Worm (Caenorhabditis elegans) whole organism, L3 larva: ENCODE data around the gene F46F5.5.

Source experiments
- R02D3.7 ChIP-seq: fragments of 150-350 bp; optimal IDR thresholded peaks from 2 replicates; lab custom pipeline; 2014; ENCODE audit warnings: missing biosample characterization, missing genetic modification characterization
- ZK546.5 ChIP-seq: sonication (generic microtip); optimal IDR thresholded peaks from 2 replicates; lab custom pipeline; 2017; ENCODE audit warnings: missing biosample characterization, missing genetic modification characterization
- ama-1 ChIP-seq: fragments of 150-350 bp; optimal IDR thresholded peaks from 2 replicates; lab custom pipeline; 2018
- ceh-16 ChIP-seq: sonication (generic microtip); optimal IDR thresholded peaks from 2 replicates; lab custom pipeline; 2017; ENCODE audit warnings: missing biosample characterization, missing genetic modification characterization
- ceh-28 ChIP-seq: fragments of 150-350 bp; optimal IDR thresholded peaks from 2 replicates; lab custom pipeline; 2014; ENCODE audit warnings: missing biosample characterization, missing genetic modification reagents, missing genetic modification characterization
- ceh-9 ChIP-seq: sonication (generic microtip); optimal IDR thresholded peaks from 2 replicates; lab custom pipeline; 2018; ENCODE audit warnings: missing biosample characterization, missing genetic modification characterization
- daf-12 ChIP-seq: fragments of 150-350 bp; optimal IDR thresholded peaks from 2 replicates; lab custom pipeline; 2014; ENCODE audit warnings: missing biosample characterization, missing genetic modification reagents, missing genetic modification characterization
- egl-27 ChIP-seq: sonication (generic microtip); optimal IDR thresholded peaks from 4 replicates; lab custom pipeline; 2017; ENCODE audit warnings: missing biosample characterization, missing genetic modification reagents, missing genetic modification characterization
- egl-5 ChIP-seq: fragments of 150-350 bp; optimal IDR thresholded peaks from 2 replicates; lab custom pipeline; 2017; ENCODE audit warnings: missing biosample characterization, missing genetic modification reagents, missing genetic modification characterization, inconsistent platforms
- elt-1 ChIP-seq: fragments of 150-350 bp; optimal IDR thresholded peaks from 2 replicates; lab custom pipeline; 2014; ENCODE audit warnings: missing biosample characterization, missing genetic modification characterization
- elt-2 ChIP-seq: sonication (generic microtip); optimal IDR thresholded peaks from 2 replicates; lab custom pipeline; 2016; ENCODE audit warnings: missing genetic modification reagents, mild to moderate bottlenecking, missing genetic modification characterization, missing compliant biosample characterization
- eor-1 ChIP-seq, 2 experiments: fragments of 150-350 bp; optimal IDR thresholded peaks; 2 replicates each; lab custom pipeline; 2014 to 2018; ENCODE audit warnings: missing biosample characterization in 2 of 2, missing genetic modification characterization in 2 of 2
- fkh-10 ChIP-seq: sonication (generic microtip); optimal IDR thresholded peaks from 2 replicates; lab custom pipeline; 2017; ENCODE audit warnings: missing biosample characterization, missing genetic modification reagents, missing genetic modification characterization
- fkh-2 ChIP-seq: fragments of 150-350 bp; optimal IDR thresholded peaks from 2 replicates; lab custom pipeline; 2014; ENCODE audit warnings: missing biosample characterization, missing genetic modification reagents, missing genetic modification characterization
- fos-1 ChIP-seq: fragments of 150-350 bp; optimal IDR thresholded peaks from 2 replicates; lab custom pipeline; 2014; ENCODE audit warnings: missing biosample characterization, missing genetic modification characterization
- hmg-11 ChIP-seq: sonication (generic microtip); optimal IDR thresholded peaks from 2 replicates; lab custom pipeline; 2016; ENCODE audit warnings: missing genetic modification characterization, missing compliant biosample characterization
- jun-1 ChIP-seq: fragments of 150-350 bp; optimal IDR thresholded peaks from 2 replicates; lab custom pipeline; 2014; ENCODE audit warnings: missing biosample characterization, missing genetic modification reagents, missing genetic modification characterization
- lin-15B ChIP-seq: fragments of 150-350 bp; optimal IDR thresholded peaks from 2 replicates; lab custom pipeline; 2014; ENCODE audit warnings: missing biosample characterization, missing genetic modification characterization
- lin-39 ChIP-seq: fragments of 150-350 bp; optimal IDR thresholded peaks from 2 replicates; lab custom pipeline; 2018; ENCODE audit warnings: missing biosample characterization, missing genetic modification reagents, missing genetic modification characterization
- lsy-12 ChIP-seq: sonication (generic microtip); optimal IDR thresholded peaks from 2 replicates; lab custom pipeline; 2016; ENCODE audit warnings: mild to moderate bottlenecking, missing genetic modification characterization, missing compliant biosample characterization
- mml-1 ChIP-seq: fragments of 150-350 bp; sonication (generic microtip); optimal IDR thresholded peaks from 3 replicates; lab custom pipeline; 2014; ENCODE audit warnings: missing biosample characterization, missing genetic modification characterization
- nfya-1 ChIP-seq: sonication (generic microtip); optimal IDR thresholded peaks from 2 replicates; lab custom pipeline; 2017; ENCODE audit warnings: missing genetic modification characterization, mild to moderate bottlenecking, missing compliant biosample characterization, antibody characterized with exemption, moderate library complexity; ENCODE audit not compliant: insufficient read depth
- nhr-237 ChIP-seq: fragments of 150-350 bp; optimal IDR thresholded peaks from 2 replicates; lab custom pipeline; 2014; ENCODE audit warnings: missing biosample characterization, missing genetic modification characterization
- nhr-28 ChIP-seq: fragments of 150-350 bp; optimal IDR thresholded peaks from 2 replicates; lab custom pipeline; 2014; ENCODE audit warnings: missing biosample characterization, missing genetic modification characterization
- nhr-43 ChIP-seq: sonication (generic microtip); optimal IDR thresholded peaks from 2 replicates; lab custom pipeline; 2016; ENCODE audit warnings: mild to moderate bottlenecking, missing genetic modification characterization, missing compliant biosample characterization; ENCODE audit not compliant: poor library complexity, severe bottlenecking
- nhr-67 ChIP-seq: fragments of 150-350 bp; optimal IDR thresholded peaks from 2 replicates; lab custom pipeline; 2014; ENCODE audit warnings: missing biosample characterization, missing genetic modification characterization
- nhr-76 ChIP-seq: fragments of 150-350 bp; sonication (generic microtip); optimal IDR thresholded peaks from 5 replicates; lab custom pipeline; 2014; ENCODE audit warnings: missing biosample characterization, missing genetic modification characterization
- nhr-77 ChIP-seq: fragments of 150-350 bp; optimal IDR thresholded peaks from 2 replicates; lab custom pipeline; 2014; ENCODE audit warnings: missing biosample characterization, missing genetic modification characterization
- sea-2 ChIP-seq: fragments of 150-350 bp; sonication (generic microtip); optimal IDR thresholded peaks from 4 replicates; lab custom pipeline; 2014; ENCODE audit warnings: missing biosample characterization, missing genetic modification reagents, missing genetic modification characterization
- snpc-4 ChIP-seq: fragments of 150-350 bp; optimal IDR thresholded peaks from 2 replicates; lab custom pipeline; 2014; ENCODE audit warnings: missing biosample characterization, missing genetic modification characterization
- unc-39 ChIP-seq: sonication (generic microtip); optimal IDR thresholded peaks from 4 replicates; lab custom pipeline; 2017; ENCODE audit warnings: missing biosample characterization, missing genetic modification characterization
- unc-62 ChIP-seq: fragments of 150-350 bp; sonication (generic microtip); optimal IDR thresholded peaks from 4 replicates; lab custom pipeline; 2014; ENCODE audit warnings: missing biosample characterization, missing genetic modification reagents, missing genetic modification characterization
- zag-1 ChIP-seq: fragments of 150-350 bp; optimal IDR thresholded peaks from 2 replicates; lab custom pipeline; 2014; ENCODE audit warnings: missing biosample characterization, missing genetic modification characterization
- ztf-11 ChIP-seq: fragments of 150-350 bp; optimal IDR thresholded peaks from 2 replicates; lab custom pipeline; 2014; ENCODE audit warnings: missing biosample characterization, missing genetic modification characterization
- ztf-4 ChIP-seq: fragments of 150-350 bp; optimal IDR thresholded peaks from 2 replicates; lab custom pipeline; 2014; ENCODE audit warnings: missing biosample characterization, missing genetic modification characterization

F46F5.5 gene

ce11 chrII:782903-783302, 29.9 kb downstream of the F46F5.5 start, which contains the start of gene Y39F10A.3:
TSS of gene Y39F10A.3 (minus strand) at chrII:783003.
- TF ChIP-seq lsy-12 (no peak), ztf-4 (no peak), lin-15B (tag; lab: Kevin White, UChicago) (no peak), eor-1 (tag; optimal IDR thresholded peaks at IDR 0.05; lab: Kevin White, UChicago) (no peak), daf-12 (tag; lab: Kevin White, UChicago) (no peak), nhr-43 (tag; lab: Kevin White, UChicago) (no peak)

ce11 chrII:775033-775432, 37.8 kb downstream of the F46F5.5 start, which contains the start of gene Y39F10A.1:
TSS of gene Y39F10A.1 (plus strand) at chrII:775333.
- TF ChIP-seq ZK546.5 (tag; lab: Kevin White, UChicago) (no peak), R02D3.7 (tag; lab: Kevin White, UChicago) (no peak), fkh-10 (GFP tag; lab: Kevin White, UChicago) (no peak), unc-62 (GFP tag; lab: Kevin White, UChicago) (no peak), nfya-1 (tag; lab: Kevin White, UChicago) (no peak), snpc-4 (tag; lab: Kevin White, UChicago) (no peak)
- TF ChIP-seq, all 47 proteins: peak for 0

ce11 chrII:773830-774229, 39.0 kb downstream of the F46F5.5 start:
- TF ChIP-seq egl-27, result no peak
- TF ChIP-seq fkh-10 (GFP tag; lab: Kevin White, UChicago), result peak; percentile 61

ce11 chrII:770253-770652, 42.6 kb downstream of the F46F5.5 start, which contains the start of gene C08G5.6:
TSS of gene C08G5.6 (plus strand) at chrII:770553.
- TF ChIP-seq zag-1 (tag; lab: Kevin White, UChicago) (no peak), daf-12 (tag; lab: Kevin White, UChicago) (no peak), unc-39 (tag; lab: Kevin White, UChicago) (no peak), fos-1 (tag; lab: Kevin White, UChicago) (no peak), ceh-16 (tag; lab: Kevin White, UChicago) (no peak), ztf-11 (no peak), elt-1 (tag; lab: Kevin White, UChicago) (no peak), fkh-10 (GFP tag; lab: Kevin White, UChicago) (no peak), egl-5 (no peak), ceh-9 (tag; lab: Kevin White, UChicago) (no peak), mml-1 (tag; lab: Kevin White, UChicago) (no peak), nhr-76 (tag; lab: Kevin White, UChicago) (no peak), lin-39 (tag; lab: Kevin White, UChicago) (no peak), fkh-2 (tag; lab: Kevin White, UChicago) (no peak), nhr-237 (tag; lab: Kevin White, UChicago) (no peak)

ce11 chrII:769250-769649, 43.6 kb downstream of the F46F5.5 start:
- TF ChIP-seq mml-1 (tag; lab: Kevin White, UChicago) (no peak), nhr-237 (tag; lab: Kevin White, UChicago) (no peak), ztf-4 (no peak), ceh-16 (tag; lab: Kevin White, UChicago) (no peak), R02D3.7 (tag; lab: Kevin White, UChicago) (no peak), eor-1 (tag; optimal IDR thresholded peaks at IDR 0.05; lab: Kevin White, UChicago) (no peak)

- TF ChIP-seq hmg-11 (no peak), elt-2 (no peak), nhr-76 (tag; lab: Kevin White, UChicago) (no peak), ceh-16 (tag; lab: Kevin White, UChicago) (no peak), jun-1 (no peak), elt-1 (tag; lab: Kevin White, UChicago) (no peak), ZK546.5 (tag; lab: Kevin White, UChicago) (no peak), R02D3.7 (tag; lab: Kevin White, UChicago) (no peak), lin-39 (tag; lab: Kevin White, UChicago) (no peak), nhr-77 (tag; lab: Kevin White, UChicago) (no peak), nhr-28 (no peak), unc-62 (GFP tag; lab: Kevin White, UChicago) (no peak), unc-39 (tag; lab: Kevin White, UChicago) (no peak), nfya-1 (tag; lab: Kevin White, UChicago) (no peak), sea-2 (GFP tag; lab: Kevin White, UChicago) (no peak), ama-1 (lab: Kevin White, UChicago) (no peak), nhr-67 (tag; lab: Kevin White, UChicago) (no peak), ztf-11 (no peak), lin-15B (tag; lab: Kevin White, UChicago) (no peak), ceh-28 (tag; lab: Kevin White, UChicago) (no peak)
Observed at ce11 chrII:765219-765618, 47.6 kb downstream of the F46F5.5 start, which contains the start of gene C08G5.7. TSS of gene C08G5.7 (minus strand) at chrII:765319.
